Worm (Caenorhabditis elegans) whole organism, L3 larva: ENCODE data around the gene uda-1.

Experiments used
- R02D3.7 ChIP-seq: fragments of 150-350 bp; optimal IDR thresholded peaks from 2 replicates; lab custom pipeline; 2014; ENCODE audit warnings: missing biosample characterization, missing genetic modification characterization
- aly-2 ChIP-seq: fragments of 150-350 bp; optimal IDR thresholded peaks from 2 replicates; lab custom pipeline; 2014; ENCODE audit warnings: missing biosample characterization, missing genetic modification characterization
- ama-1 ChIP-seq: fragments of 150-350 bp; optimal IDR thresholded peaks from 2 replicates; lab custom pipeline; 2018
- ceh-82 ChIP-seq: fragments of 150-350 bp; optimal IDR thresholded peaks from 2 replicates; lab custom pipeline; 2014; ENCODE audit warnings: missing biosample characterization, missing genetic modification characterization
- egl-27 ChIP-seq: sonication (generic microtip); optimal IDR thresholded peaks from 4 replicates; lab custom pipeline; 2017; ENCODE audit warnings: missing biosample characterization, missing genetic modification reagents, missing genetic modification characterization
- egl-5 ChIP-seq: fragments of 150-350 bp; optimal IDR thresholded peaks from 2 replicates; lab custom pipeline; 2017; ENCODE audit warnings: missing biosample characterization, missing genetic modification reagents, missing genetic modification characterization, inconsistent platforms
- fkh-2 ChIP-seq: fragments of 150-350 bp; optimal IDR thresholded peaks from 2 replicates; lab custom pipeline; 2014; ENCODE audit warnings: missing biosample characterization, missing genetic modification reagents, missing genetic modification characterization
- nfya-1 ChIP-seq: sonication (generic microtip); optimal IDR thresholded peaks from 2 replicates; lab custom pipeline; 2017; ENCODE audit warnings: missing genetic modification characterization, mild to moderate bottlenecking, missing compliant biosample characterization, antibody characterized with exemption, moderate library complexity; ENCODE audit not compliant: insufficient read depth
- nhr-11 ChIP-seq: fragments of 150-350 bp; optimal IDR thresholded peaks from 2 replicates; lab custom pipeline; 2014; ENCODE audit warnings: missing biosample characterization, missing genetic modification characterization
- nhr-237 ChIP-seq: fragments of 150-350 bp; optimal IDR thresholded peaks from 2 replicates; lab custom pipeline; 2014; ENCODE audit warnings: missing biosample characterization, missing genetic modification characterization
- snpc-4 ChIP-seq: fragments of 150-350 bp; optimal IDR thresholded peaks from 2 replicates; lab custom pipeline; 2014; ENCODE audit warnings: missing biosample characterization, missing genetic modification characterization
- unc-39 ChIP-seq: sonication (generic microtip); optimal IDR thresholded peaks from 4 replicates; lab custom pipeline; 2017; ENCODE audit warnings: missing biosample characterization, missing genetic modification characterization
- zag-1 ChIP-seq: fragments of 150-350 bp; optimal IDR thresholded peaks from 2 replicates; lab custom pipeline; 2014; ENCODE audit warnings: missing biosample characterization, missing genetic modification characterization

DNA sequence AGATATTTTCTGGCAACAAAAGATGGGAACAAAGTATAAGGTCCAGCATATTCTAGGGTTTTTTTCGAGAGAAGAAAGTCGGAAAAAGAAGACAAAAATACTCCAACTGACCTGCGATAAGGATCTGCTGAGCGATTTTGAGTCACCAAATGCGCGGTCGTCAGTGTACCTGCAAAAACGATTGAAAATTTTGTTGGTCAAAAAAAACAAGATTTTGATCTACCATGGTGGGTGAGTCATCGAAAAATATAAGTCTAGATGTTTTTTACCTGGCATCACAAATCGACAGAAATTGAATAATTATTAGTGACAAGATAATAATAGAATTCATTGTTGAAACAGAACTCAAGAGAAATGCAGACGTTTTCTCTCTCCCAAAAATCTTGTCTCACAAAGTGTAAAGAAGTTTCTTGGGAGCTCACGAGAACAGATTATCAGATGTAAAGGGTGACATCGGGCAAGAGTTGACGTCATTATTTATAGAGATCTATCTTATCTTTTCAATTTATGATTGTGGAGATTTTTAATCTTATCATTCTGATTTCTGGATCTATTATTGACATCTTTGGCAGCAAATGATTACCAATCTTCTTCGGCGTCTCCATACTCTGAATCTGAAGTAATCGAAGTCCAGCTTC lies 19.2 kb upstream of the uda-1 start:
- TF ChIP-seq nfya-1 (tag; lab: Kevin White, UChicago) (no peak), snpc-4 (tag; lab: Kevin White, UChicago) (no peak), egl-5 (no peak), egl-27 (tag; lab: Kevin White, UChicago) (no peak), nhr-11 (tag; lab: Kevin White, UChicago) (no peak), zag-1 (no peak), ama-1 (lab: Kevin White, UChicago) (no peak), unc-39 (tag; lab: Kevin White, UChicago) (no peak), ceh-82 (tag; lab: Kevin White, UChicago) (no peak), R02D3.7 (tag; lab: Kevin White, UChicago) (no peak), aly-2 (tag; lab: Kevin White, UChicago) (no peak), fkh-2 (no peak), nhr-237 (no peak)
